Fruit fly (Drosophila melanogaster): ENCODE data around the gene HUWE1.
A peak's percentile ranks its signal among the peaks of the same experiment; 100 is the strongest.

DNA sequence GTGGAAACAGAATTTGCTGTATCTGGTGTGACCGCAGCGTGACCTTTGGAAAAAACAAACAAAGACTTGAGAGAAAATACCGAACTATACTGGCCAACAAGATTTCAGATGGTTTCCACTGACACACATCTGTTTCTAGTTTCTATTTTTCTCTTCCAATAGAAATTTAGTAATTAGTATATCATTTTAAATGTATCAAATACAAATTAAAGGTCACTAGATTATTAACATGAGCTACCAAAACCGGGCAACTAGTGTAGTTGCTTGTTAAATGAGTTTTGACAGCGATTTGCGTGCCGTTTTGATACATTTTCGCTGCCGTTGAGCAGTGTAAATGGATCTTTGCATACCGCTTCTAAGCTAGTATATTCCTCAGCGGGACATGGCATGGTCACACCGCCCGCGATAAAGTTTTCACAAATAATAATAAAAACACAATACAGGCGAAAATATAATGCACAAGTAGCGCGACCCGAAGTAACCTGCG is 8.7 kb upstream of the HUWE1 start, which contains the start of the genes Pis and Hap40:
- TF ChIP-seq EcR (GFP tag; optimal IDR thresholded peaks at IDR 0.05) (peak; percentile 38), CG12605 (GFP tag; IDR thresholded peaks at IDR 0.05) (no peak), Pif1A (GFP tag; optimal IDR thresholded peaks at IDR 0.05) (no peak), Ets98B (GFP tag; IDR thresholded peaks at IDR 0.05) (peak; percentile 34; the same call in 1 of the 2 replicates), CG8301 (tag; optimal IDR thresholded peaks at IDR 0.05) (peak; percentile 50), rn (GFP tag; IDR thresholded peaks at IDR 0.05) (no peak)

All from whole organism, pupa.